Fruit fly (Drosophila melanogaster) whole organism, embryonic: Measurements from ENCODE around the gene CG17027.

Experiments used
- ATbp ChIP-seq: fragments of 200-800 bp; sonication (Bioruptor generic); optimal IDR thresholded peaks from 2 replicates; lab custom pipeline; 2017; ENCODE audit warnings: missing biosample characterization, mild to moderate bottlenecking, missing genetic modification characterization, missing genetic modification reagents
- BEAF-32 ChIP-seq: fragments of 200-800 bp; sonication (Bioruptor generic); optimal IDR thresholded peaks from 3 replicates; lab custom pipeline; 2017; ENCODE audit warnings: missing biosample characterization, missing genetic modification characterization, mild to moderate bottlenecking, moderate library complexity, missing genetic modification reagents
- CG10274 ChIP-seq: fragments of 200-800 bp; sonication (Bioruptor generic); optimal IDR thresholded peaks from 3 replicates; lab custom pipeline; 2017; ENCODE audit warnings: missing biosample characterization, mild to moderate bottlenecking, missing genetic modification characterization
- CG11696 ChIP-seq: fragments of 200-800 bp; sonication (Bioruptor generic); IDR thresholded peaks from 2 replicates; pipeline ENCODE4 v1.3.6; 2022; ENCODE audit warnings: missing biosample characterization, missing genetic modification characterization
- CG12104 ChIP-seq: fragments of 200-800 bp; sonication (Bioruptor generic); optimal IDR thresholded peaks from 3 replicates; lab custom pipeline; 2016; ENCODE audit warnings: missing biosample characterization, missing genetic modification characterization
- CG12659 ChIP-seq: fragments of 200-800 bp; sonication (Bioruptor generic); optimal IDR thresholded peaks from 3 replicates; lab custom pipeline; 2017; ENCODE audit warnings: mild to moderate bottlenecking, missing biosample characterization, missing genetic modification reagents, missing genetic modification characterization
- CG12744 ChIP-seq: fragments of 200-800 bp; sonication (Bioruptor generic); optimal IDR thresholded peaks from 2 replicates; lab custom pipeline; 2016; ENCODE audit warnings: missing biosample characterization, missing genetic modification characterization
- CG13123 ChIP-seq: fragments of 200-800 bp; sonication (Bioruptor generic); optimal IDR thresholded peaks from 2 replicates; lab custom pipeline; 2016; ENCODE audit warnings: missing biosample characterization, missing genetic modification characterization
- CG15514 ChIP-seq: fragments of 200-800 bp; sonication (Bioruptor generic); optimal IDR thresholded peaks from 3 replicates; lab custom pipeline; 2017; ENCODE audit warnings: missing biosample characterization, missing genetic modification characterization, mild to moderate bottlenecking, moderate library complexity, missing genetic modification reagents
- CG18011 ChIP-seq: fragments of 200-800 bp; sonication (Bioruptor generic); optimal IDR thresholded peaks from 2 replicates; lab custom pipeline; 2017; ENCODE audit warnings: missing biosample characterization, missing genetic modification characterization, mild to moderate bottlenecking, moderate library complexity, missing genotype
- CG18262 ChIP-seq: fragments of 200-800 bp; optimal IDR thresholded peaks from 3 replicates; lab custom pipeline; 2019; ENCODE audit warnings: missing biosample characterization, mild to moderate bottlenecking, missing genetic modification characterization, moderate library complexity
- CG2678 ChIP-seq: fragments of 200-800 bp; sonication (Bioruptor generic); optimal IDR thresholded peaks from 3 replicates; lab custom pipeline; 2019; ENCODE audit warnings: missing biosample characterization, mild to moderate bottlenecking, missing genetic modification characterization, moderate library complexity
- CG30020 ChIP-seq: fragments of 200-800 bp; optimal IDR thresholded peaks from 2 replicates; lab custom pipeline; 2019; ENCODE audit warnings: missing biosample characterization, mild to moderate bottlenecking, missing genetic modification characterization, moderate library complexity
- CG3065 ChIP-seq: fragments of 200-800 bp; sonication (Bioruptor generic); optimal IDR thresholded peaks from 2 replicates; lab custom pipeline; 2016; ENCODE audit warnings: missing biosample characterization, missing genetic modification characterization
- CG32772 ChIP-seq: fragments of 200-800 bp; sonication (Bioruptor generic); IDR thresholded peaks from 2 replicates; pipeline ENCODE4 v1.3.6; 2022; ENCODE audit warnings: missing biosample characterization, missing genetic modification characterization
- CG43689 ChIP-seq: fragments of 200-800 bp; sonication (Bioruptor generic); IDR thresholded peaks from 2 replicates; pipeline ENCODE4 v1.3.6; 2022; ENCODE audit warnings: missing biosample characterization, missing genetic modification characterization
- CG4707 ChIP-seq: fragments of 200-800 bp; sonication (Bioruptor generic); optimal IDR thresholded peaks from 2 replicates; lab custom pipeline; 2018; ENCODE audit warnings: missing biosample characterization, mild to moderate bottlenecking, missing genetic modification characterization, moderate library complexity
- CG5953 ChIP-seq: fragments of 200-800 bp; sonication (Bioruptor generic); IDR thresholded peaks from 2 replicates; pipeline ENCODE4 v1.3.6; 2022; ENCODE audit warnings: missing biosample characterization, missing genetic modification characterization
- CG7745 ChIP-seq: fragments of 200-800 bp; sonication (Bioruptor generic); optimal IDR thresholded peaks from 2 replicates; lab custom pipeline; 2018; ENCODE audit warnings: missing biosample characterization, mild to moderate bottlenecking, missing genetic modification characterization, moderate library complexity
- CG9609 ChIP-seq: fragments of 200-800 bp; sonication (Bioruptor generic); optimal IDR thresholded peaks from 3 replicates; lab custom pipeline; 2016; ENCODE audit warnings: missing biosample characterization, missing genetic modification characterization
- CG9727 ChIP-seq: fragments of 200-800 bp; sonication (Bioruptor generic); optimal IDR thresholded peaks from 3 replicates; lab custom pipeline; 2017; ENCODE audit warnings: missing biosample characterization, mild to moderate bottlenecking, missing genetic modification characterization
- Doc3 ChIP-seq: fragments of 200-800 bp; sonication (Bioruptor generic); IDR thresholded peaks from 3 replicates; pipeline ENCODE4 v1.3.6; 2022; ENCODE audit warnings: missing biosample characterization, missing genetic modification characterization; ENCODE audit not compliant: partially characterized antibody
- Fer1 ChIP-seq: fragments of 200-800 bp; sonication (Bioruptor generic); optimal IDR thresholded peaks from 2 replicates; lab custom pipeline; 2017; ENCODE audit warnings: missing biosample characterization, mild to moderate bottlenecking, missing genetic modification characterization
- Fer2 ChIP-seq: fragments of 200-800 bp; sonication (Bioruptor generic); optimal IDR thresholded peaks from 2 replicates; lab custom pipeline; 2018; ENCODE audit warnings: missing biosample characterization, mild to moderate bottlenecking, missing genetic modification characterization, moderate library complexity
- Gug ChIP-seq: fragments of 200-800 bp; sonication (Bioruptor generic); IDR thresholded peaks from 4 replicates; pipeline ENCODE4 v1.3.6; 2022; ENCODE audit warnings: missing biosample characterization, missing genetic modification characterization
- H2.0 ChIP-seq: fragments of 200-800 bp; sonication (Bioruptor generic); IDR thresholded peaks from 2 replicates; pipeline ENCODE4 v1.3.6; 2022; ENCODE audit warnings: missing biosample characterization, missing genetic modification characterization
- HLH3B ChIP-seq: fragments of 200-800 bp; sonication (Bioruptor generic); IDR thresholded peaks from 2 replicates; pipeline ENCODE4 v1.3.6; 2022; ENCODE audit warnings: missing biosample characterization, missing genetic modification characterization
- Mad ChIP-seq: fragments of 200-800 bp; sonication (Bioruptor generic); optimal IDR thresholded peaks from 2 replicates; lab custom pipeline; 2016; ENCODE audit warnings: missing biosample characterization, missing genetic modification characterization
- Myb ChIP-seq: fragments of 200-800 bp; sonication (Bioruptor generic); optimal IDR thresholded peaks from 2 replicates; lab custom pipeline; 2016; ENCODE audit warnings: missing biosample characterization, missing genetic modification characterization
- Nf-YA ChIP-seq: fragments of 200-800 bp; sonication (Bioruptor generic); IDR thresholded peaks from 2 replicates; pipeline ENCODE4 v1.3.6; 2022; ENCODE audit warnings: missing biosample characterization, missing genetic modification characterization
- Nf-YC ChIP-seq: fragments of 200-800 bp; optimal IDR thresholded peaks from 3 replicates; lab custom pipeline; 2019; ENCODE audit warnings: missing biosample characterization, mild to moderate bottlenecking, missing genetic modification characterization, moderate library complexity
- Pdp1 ChIP-seq, 2 experiments: fragments of 200-800 bp; sonication (Bioruptor generic); optimal IDR thresholded peaks; 3 replicates each; lab custom pipeline; 2016; ENCODE audit warnings: missing biosample characterization in 2 of 2, missing genetic modification characterization in 2 of 2, mild to moderate bottlenecking in 1 of 2, moderate library complexity in 1 of 2
- Ravus ChIP-seq: fragments of 200-800 bp; sonication (Bioruptor generic); IDR thresholded peaks from 2 replicates; pipeline ENCODE4 v1.3.6; 2022; ENCODE audit warnings: missing biosample characterization, missing genetic modification characterization
- Rfx ChIP-seq: fragments of 200-800 bp; sonication (Bioruptor generic); IDR thresholded peaks from 2 replicates; pipeline ENCODE4 v1.3.6; 2022; ENCODE audit warnings: missing biosample characterization, missing genetic modification characterization
- cwo ChIP-seq: fragments of 200-800 bp; sonication (Bioruptor generic); optimal IDR thresholded peaks from 3 replicates; lab custom pipeline; 2017; ENCODE audit warnings: missing biosample characterization, missing genetic modification characterization, mild to moderate bottlenecking, moderate library complexity, missing genetic modification reagents
- dimm ChIP-seq: fragments of 200-800 bp; sonication (Bioruptor generic); IDR thresholded peaks from 2 replicates; pipeline ENCODE4 v1.3.6; 2022; ENCODE audit warnings: missing biosample characterization, missing genetic modification characterization
- exex ChIP-seq: fragments of 200-800 bp; sonication (Bioruptor generic); optimal IDR thresholded peaks from 4 replicates; lab custom pipeline; 2018; ENCODE audit warnings: missing biosample characterization, mild to moderate bottlenecking, missing genetic modification characterization, moderate library complexity
- gcm ChIP-seq: fragments of 200-800 bp; sonication (Bioruptor generic); optimal IDR thresholded peaks from 2 replicates; lab custom pipeline; 2019; ENCODE audit warnings: missing biosample characterization, mild to moderate bottlenecking, missing genetic modification characterization, moderate library complexity
- grn ChIP-seq: fragments of 200-800 bp; sonication (Bioruptor generic); optimal IDR thresholded peaks from 3 replicates; lab custom pipeline; 2017; ENCODE audit warnings: missing biosample characterization, missing genetic modification characterization
- luna ChIP-seq: fragments of 200-800 bp; sonication (Bioruptor generic); optimal IDR thresholded peaks from 2 replicates; lab custom pipeline; 2016; ENCODE audit warnings: missing biosample characterization, missing genetic modification characterization
- pb ChIP-seq: fragments of 200-800 bp; sonication (Bioruptor generic); optimal IDR thresholded peaks from 3 replicates; lab custom pipeline; 2016; ENCODE audit warnings: missing biosample characterization, missing genetic modification characterization
- phol ChIP-seq: fragments of 200-800 bp; sonication (Bioruptor generic); optimal IDR thresholded peaks from 3 replicates; lab custom pipeline; 2018; ENCODE audit warnings: missing biosample characterization, mild to moderate bottlenecking, missing genetic modification characterization, moderate library complexity
- pita ChIP-seq: fragments of 200-800 bp; sonication (Bioruptor generic); optimal IDR thresholded peaks from 2 replicates; lab custom pipeline; 2017; ENCODE audit warnings: missing biosample characterization, mild to moderate bottlenecking, missing genetic modification characterization
- row ChIP-seq: fragments of 200-800 bp; sonication (Bioruptor generic); IDR thresholded peaks from 3 replicates; pipeline ENCODE4 v1.3.6; 2022; ENCODE audit warnings: missing biosample characterization, missing genetic modification characterization
- ssp ChIP-seq: fragments of 200-800 bp; sonication (Bioruptor generic); IDR thresholded peaks from 2 replicates; pipeline ENCODE4 v1.3.6; 2022; ENCODE audit warnings: missing biosample characterization, missing genetic modification characterization
- sug ChIP-seq: fragments of 200-800 bp; optimal IDR thresholded peaks from 2 replicates; lab custom pipeline; 2019; ENCODE audit warnings: missing biosample characterization, mild to moderate bottlenecking, missing genetic modification characterization, moderate library complexity
- twi ChIP-seq: fragments of 200-800 bp; optimal IDR thresholded peaks from 2 replicates; lab custom pipeline; 2019; ENCODE audit warnings: missing biosample characterization, mild to moderate bottlenecking, missing genetic modification characterization, moderate library complexity
- unpg ChIP-seq: fragments of 200-800 bp; sonication (Bioruptor generic); optimal IDR thresholded peaks from 3 replicates; lab custom pipeline; 2018; ENCODE audit warnings: missing biosample characterization, mild to moderate bottlenecking, missing genetic modification characterization, moderate library complexity
- z ChIP-seq: fragments of 200-800 bp; sonication (Bioruptor generic); IDR thresholded peaks from 3 replicates; pipeline ENCODE4 v1.3.6; 2022; ENCODE audit warnings: missing biosample characterization, missing genetic modification characterization

Gene CG17027

DNA sequence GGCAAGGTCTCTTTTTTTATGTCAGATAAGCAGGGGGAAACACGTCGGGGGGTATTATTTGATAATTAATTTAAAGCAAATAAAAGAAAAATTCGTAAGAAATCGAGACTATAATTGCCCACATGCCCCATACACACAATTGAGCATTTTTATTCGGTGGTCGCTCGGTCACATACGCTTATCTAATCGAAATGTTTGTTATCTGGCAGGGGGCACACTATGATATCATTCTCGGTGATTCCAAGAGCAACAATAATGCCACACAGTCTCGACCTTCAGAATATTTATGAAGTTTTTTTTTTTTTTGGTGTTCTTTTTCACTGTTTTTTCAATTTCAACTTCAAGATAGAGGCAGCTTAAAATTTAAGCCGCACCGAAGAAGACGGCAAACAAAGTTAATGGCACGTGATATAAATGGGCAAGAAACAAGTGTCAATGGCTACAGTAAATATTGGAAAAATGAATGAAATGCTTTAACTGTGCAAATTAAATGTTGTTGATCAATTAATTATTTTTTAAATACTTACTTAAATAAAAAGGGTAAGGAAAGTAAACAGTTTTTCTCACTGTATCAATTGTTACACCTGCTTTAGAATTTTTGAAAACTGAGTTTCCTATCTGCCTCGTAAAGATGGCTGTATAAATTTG is 19.6 kb downstream of the CG17027 start (continued):
- TF ChIP-seq Nf-YC (tag; lab: Kevin White, UChicago) (no peak), Mad (GFP tag; lab: Kevin White, UChicago) (peak; percentile 21), Doc3 (GFP tag; lab: Robert Waterston, UW) (no peak), CG15514 (GFP tag; lab: Kevin White, UChicago) (peak; percentile 51), ATbp (GFP tag; lab: Kevin White, UChicago) (peak; percentile 31), CG11696 (peak; percentile 57), twi (tag; lab: Kevin White, UChicago) (peak; percentile 7), z (GFP tag; lab: Robert Waterston, UW) (0 out of 3 replicates have a peak, but pooled peaks have one; percentile 25), row (GFP tag; lab: Robert Waterston, UW) (peak; percentile 61; the same call in 2 of the 3 replicates), sug (tag; lab: Kevin White, UChicago) (peak; percentile 97), Nf-YA (GFP tag; lab: Robert Waterston, UW) (no peak), CG13123 (GFP tag; lab: Kevin White, UChicago) (no peak), exex (tag; lab: Kevin White, UChicago) (peak; percentile 97), CG7745 (tag; lab: Kevin White, UChicago) (peak; percentile 63), pita (GFP tag; lab: Kevin White, UChicago) (no peak), gcm (GFP tag; lab: Kevin White, UChicago) (no peak), Ravus (GFP tag; lab: Robert Waterston, UW) (no peak; the same call in 1 of the 2 replicates), BEAF-32 (GFP tag; lab: Kevin White, UChicago) (no peak), CG3065 (GFP tag; lab: Kevin White, UChicago) (no peak), phol (tag; lab: Kevin White, UChicago) (peak; percentile 30), CG9727 (peak; percentile 59), dimm (GFP tag; lab: Robert Waterston, UW) (no peak), CG43689 (GFP tag; lab: Robert Waterston, UW) (no peak), grn (peak; percentile 48), Fer2 (tag; lab: Kevin White, UChicago) (peak; percentile 3), CG5953 (no peak), Gug (GFP tag; lab: Robert Waterston, UW) (0 out of 4 replicates have a peak, but pooled peaks have one; percentile 2), CG2678 (tag; lab: Kevin White, UChicago) (peak; percentile 65), CG12744 (GFP tag; lab: Kevin White, UChicago) (no peak), CG9609 (GFP tag; lab: Kevin White, UChicago) (no peak), CG18011 (GFP tag; lab: Kevin White, UChicago) (peak; percentile 37), ssp (GFP tag; lab: Robert Waterston, UW) (no peak), luna (no peak), Pdp1 (GFP tag; optimal IDR thresholded peaks at IDR 0.05; lab: Kevin White, UChicago) (peak in 1 of 2 experiments; percentile 41), CG12104 (GFP tag; lab: Kevin White, UChicago) (peak; percentile 3), unpg (GFP tag; lab: Kevin White, UChicago) (peak; percentile 59), CG18262 (tag; lab: Kevin White, UChicago) (peak; percentile 40), CG30020 (tag; lab: Kevin White, UChicago) (no peak), pb (GFP tag; lab: Kevin White, UChicago) (no peak), Myb (GFP tag; lab: Kevin White, UChicago) (no peak), CG10274 (GFP tag; lab: Kevin White, UChicago) (no peak), cwo (GFP tag; lab: Kevin White, UChicago) (peak; percentile 93), Fer1 (GFP tag; lab: Kevin White, UChicago) (peak; percentile 73), HLH3B (peak; percentile 40; the same call in 1 of the 2 replicates), Rfx (GFP tag; lab: Robert Waterston, UW) (peak; percentile 70; the same call in 1 of the 2 replicates), CG32772 (GFP tag; lab: Robert Waterston, UW) (peak; percentile 45), CG4707 (no peak), CG12659 (GFP tag; lab: Kevin White, UChicago) (peak; percentile 30), H2.0 (0 out of 2 replicates have a peak, but pooled peaks have one; percentile 10)
